Comparison of ENCODE assay signal across 2 worm cellular contexts in the genomic region with DNA sequence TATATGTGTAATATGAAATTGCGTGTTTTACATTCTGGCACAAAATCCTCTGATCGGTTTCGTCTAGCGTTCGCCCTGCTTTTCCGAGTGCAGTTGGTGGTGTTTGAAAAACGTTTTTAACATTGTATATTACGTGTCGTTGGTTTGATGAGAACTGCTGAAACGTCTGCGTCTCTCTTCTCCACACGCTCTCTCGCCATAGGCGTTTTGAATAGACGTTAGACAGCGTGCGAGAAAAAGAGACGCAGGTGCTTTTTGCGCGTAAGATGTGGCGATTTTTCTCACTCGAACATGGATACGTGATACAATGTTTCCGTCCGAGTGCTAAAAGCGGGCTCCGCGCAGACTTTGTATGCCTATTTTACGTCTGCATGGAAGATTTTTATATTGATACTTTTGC.
TF ChIP-seq lines count a peak whose summit lies in the region.

No protein-coding gene starts in this region.

TF ChIP-seq in whole organism, L4 larva, 104 proteins besides CTCF, POLR2A, EP300 and RAD21:
- no peak for TF ChIP-seq set-16 (GFP tag; IDR thresholded peaks at IDR 0.05; lab: Robert Waterston, UW)
- peak; percentile 15; the same call in 1 of the 2 replicates for TF ChIP-seq dmd-6 (GFP tag; IDR thresholded peaks at IDR 0.05; lab: Robert Waterston, UW)
- TF ChIP-seq dve-1 (tag; optimal IDR thresholded peaks at IDR 0.05; lab: Kevin White, UChicago; ENCODE audit: insufficient read depth): peak; percentile 20
- TF ChIP-seq saeg-2 (GFP tag; IDR thresholded peaks at IDR 0.05; lab: Robert Waterston, UW): no peak
- TF ChIP-seq tra-1 (GFP tag; IDR thresholded peaks at IDR 0.05; lab: Robert Waterston, UW): no peak
TF ChIP-seq in whole organism, L4 larva: peak in this region for 2.

TF ChIP-seq in whole organism, young adult, 124 proteins besides CTCF, POLR2A, EP300 and RAD21:
- peak; percentile 95 for TF ChIP-seq hmg-1.2 (GFP tag; IDR thresholded peaks at IDR 0.05; lab: Robert Waterston, UW)
- no peak for TF ChIP-seq lin-35 (GFP tag; optimal IDR thresholded peaks at IDR 0.05; lab: Kevin White, UChicago)
TF ChIP-seq in whole organism, young adult: peak in this region for 1.
